Fruit fly (Drosophila melanogaster) whole organism, wandering third instar larva: ENCODE data around the gene kz.

Source experiments
- Abd-B ChIP-seq: fragments of >200 bp; optimal IDR thresholded peaks from 2 replicates; lab custom pipeline; 2017; ENCODE audit warnings: missing biosample characterization, missing genetic modification characterization
- CG32264 ChIP-seq: fragments of 200-800 bp; sonication (Bioruptor generic); optimal IDR thresholded peaks from 2 replicates; lab custom pipeline; 2016; ENCODE audit warnings: missing biosample characterization, missing genetic modification characterization
- Dif ChIP-seq: fragments of 200-275, 200-300 bp; sonication (Bioruptor generic); optimal IDR thresholded peaks from 2 replicates; lab custom pipeline; 2018; ENCODE audit warnings: missing biosample characterization, missing genetic modification characterization; ENCODE audit not compliant: partially characterized antibody
- GATAd ChIP-seq: sonication (Bioruptor generic); optimal IDR thresholded peaks from 2 replicates; lab custom pipeline; 2016; ENCODE audit warnings: missing biosample characterization, missing genetic modification characterization
- HLH106 ChIP-seq: fragments of 200-800 bp; optimal IDR thresholded peaks from 3 replicates; lab custom pipeline; 2019; ENCODE audit warnings: missing biosample characterization, mild to moderate bottlenecking, missing genetic modification characterization, moderate library complexity
- Hnf4 ChIP-seq: fragments of 200-800 bp; sonication (Bioruptor generic); optimal IDR thresholded peaks from 2 replicates; lab custom pipeline; 2016; ENCODE audit warnings: missing biosample characterization, mild to moderate bottlenecking, missing genetic modification characterization
- Hr83 ChIP-seq: fragments of 200-300 bp; sonication (Bioruptor generic); optimal IDR thresholded peaks from 2 replicates; lab custom pipeline; 2016; ENCODE audit warnings: missing biosample characterization, mild to moderate bottlenecking, missing genetic modification characterization, moderate library complexity; ENCODE audit not compliant: poor library complexity, severe bottlenecking
- Mio ChIP-seq: sonication (Bioruptor generic); optimal IDR thresholded peaks from 2 replicates; lab custom pipeline; 2016; ENCODE audit warnings: missing biosample characterization, missing genetic modification characterization
- Myc ChIP-seq: fragments of >200 bp; optimal IDR thresholded peaks from 2 replicates; lab custom pipeline; 2017
- N ChIP-seq: fragments of >200 bp; optimal IDR thresholded peaks from 2 replicates; lab custom pipeline; 2018; ENCODE audit warnings: missing biosample characterization, missing external identifiers, missing genetic modification characterization
- Rel ChIP-seq, 2 experiments: fragments of 200-800 bp; sonication (Bioruptor generic) in 1 of 2; optimal IDR thresholded peaks; 2 replicates in 1 of 2; 3 replicates in 1 of 2; lab custom pipeline; 2016 to 2019; ENCODE audit warnings: mild to moderate bottlenecking in 2 of 2, missing biosample characterization in 2 of 2, missing genetic modification characterization in 2 of 2, moderate library complexity in 1 of 2
- Vsx2 ChIP-seq: fragments of 200-300, 225-300 bp; sonication (Bioruptor generic); optimal IDR thresholded peaks from 2 replicates; lab custom pipeline; 2018; ENCODE audit warnings: missing biosample characterization, missing genetic modification characterization; ENCODE audit not compliant: partially characterized antibody
- br ChIP-seq: fragments of 200-800 bp; sonication (Bioruptor generic); optimal IDR thresholded peaks from 2 replicates; lab custom pipeline; 2016; ENCODE audit warnings: missing biosample characterization, missing genetic modification characterization
- dl ChIP-seq, 2 experiments: fragments of 175-275, 200-275 bp in 1 of 2; fragments of 200-275 bp in 1 of 2; sonication (Bioruptor generic); optimal IDR thresholded peaks; lab custom pipeline; 2018; ENCODE audit warnings: mild to moderate bottlenecking in 2 of 2, missing biosample characterization in 2 of 2, missing genetic modification characterization in 2 of 2, moderate library complexity in 2 of 2; ENCODE audit not compliant: partially characterized antibody in 2 of 2, insufficient read depth in 1 of 2
- dmrt93B ChIP-seq: fragments of 200-800 bp; sonication (Bioruptor generic); optimal IDR thresholded peaks from 2 replicates; lab custom pipeline; 2018; ENCODE audit warnings: missing biosample characterization, mild to moderate bottlenecking, missing genetic modification characterization
- dsf ChIP-seq: sonication (Bioruptor generic); optimal IDR thresholded peaks from 2 replicates; lab custom pipeline; 2016; ENCODE audit warnings: missing biosample characterization, missing genetic modification characterization, borderline replicate concordance
- fru ChIP-seq: fragments of 200-800 bp; sonication (Bioruptor generic); optimal IDR thresholded peaks from 3 replicates; lab custom pipeline; 2016; ENCODE audit warnings: missing biosample characterization, mild to moderate bottlenecking, missing genetic modification characterization
- h ChIP-seq: fragments of 200-800 bp; sonication (Bioruptor generic); optimal IDR thresholded peaks from 3 replicates; lab custom pipeline; 2016; ENCODE audit warnings: missing biosample characterization, mild to moderate bottlenecking, missing genetic modification characterization
- pan ChIP-seq: fragments of >200 bp; optimal IDR thresholded peaks from 2 replicates; lab custom pipeline; 2017
- woc ChIP-seq: sonication (Bioruptor generic); optimal IDR thresholded peaks from 2 replicates; lab custom pipeline; 2016; ENCODE audit warnings: missing biosample characterization, mild to moderate bottlenecking, missing genetic modification characterization

kz gene

DNA sequence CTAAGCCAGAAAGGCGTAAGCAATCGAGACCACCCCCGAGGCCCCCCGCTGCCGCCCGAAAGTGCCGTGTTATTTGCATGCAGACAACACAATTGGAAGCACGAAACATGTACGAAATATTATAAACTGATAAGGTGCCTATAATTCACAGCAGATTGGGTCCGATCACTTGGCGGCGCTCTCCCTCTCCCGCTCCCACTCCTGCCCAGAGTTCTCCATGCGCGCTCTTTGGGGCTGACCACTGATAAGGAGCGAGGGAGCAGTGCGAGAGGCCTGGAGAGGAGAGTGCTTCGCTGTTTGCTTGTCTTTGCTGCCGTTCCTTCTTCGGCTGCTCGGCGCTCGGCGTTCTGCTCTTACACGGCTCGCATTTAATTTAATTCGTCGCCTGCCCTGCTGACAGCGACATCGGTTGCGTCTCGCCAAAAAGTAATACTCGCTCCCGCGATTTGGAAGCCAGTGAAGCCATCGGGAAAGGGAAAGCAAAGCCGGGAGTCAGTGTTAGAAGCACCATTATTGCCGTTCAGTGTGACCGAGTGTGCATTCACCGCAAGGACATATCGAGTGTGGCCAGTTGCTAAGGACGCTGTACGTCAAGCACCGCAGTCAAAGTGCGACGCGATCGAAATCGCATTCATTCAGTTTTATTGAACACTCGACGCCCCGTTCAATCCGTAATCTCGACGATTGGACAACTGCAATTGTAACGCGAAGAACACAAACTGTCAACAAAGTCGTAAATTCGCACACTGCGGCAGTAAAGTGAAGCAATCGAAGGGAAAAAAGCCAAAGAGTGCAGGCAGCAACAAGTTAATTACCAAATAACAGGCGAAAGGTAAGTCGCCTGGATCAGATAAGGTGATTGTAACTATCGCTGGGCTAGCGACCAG, 47.4 kb downstream of the kz start:
- TF ChIP-seq Mio (GFP tag; lab: Kevin White, UChicago) (no peak), CG32264 (no peak), Abd-B (GFP tag; lab: Kevin White, UChicago) (no peak), Myc (lab: Kevin White, UChicago) (no peak), Hnf4 (GFP tag; lab: Kevin White, UChicago) (peak; percentile 41), dsf (GFP tag; lab: Kevin White, UChicago) (no peak), Dif (GFP tag; lab: Kevin White, UChicago) (peak; percentile 95), br (GFP tag; lab: Kevin White, UChicago) (peak; percentile 5), Rel (GFP tag; optimal IDR thresholded peaks at IDR 0.05; lab: Kevin White, UChicago) (peak; percentile 42), Rel (tag; optimal IDR thresholded peaks at IDR 0.05; lab: Kevin White, UChicago) (peak; percentile 70), Hr83 (GFP tag; lab: Kevin White, UChicago) (peak; percentile 47), dl (GFP tag; optimal IDR thresholded peaks at IDR 0.05; lab: Kevin White, UChicago; ENCODE audit: insufficient read depth in 1 of 2, partially characterized antibody in 2 of 2) (peak; percentile 85 to 94), Vsx2 (GFP tag; lab: Kevin White, UChicago) (peak; percentile 23), h (peak; percentile 69)

DNA sequence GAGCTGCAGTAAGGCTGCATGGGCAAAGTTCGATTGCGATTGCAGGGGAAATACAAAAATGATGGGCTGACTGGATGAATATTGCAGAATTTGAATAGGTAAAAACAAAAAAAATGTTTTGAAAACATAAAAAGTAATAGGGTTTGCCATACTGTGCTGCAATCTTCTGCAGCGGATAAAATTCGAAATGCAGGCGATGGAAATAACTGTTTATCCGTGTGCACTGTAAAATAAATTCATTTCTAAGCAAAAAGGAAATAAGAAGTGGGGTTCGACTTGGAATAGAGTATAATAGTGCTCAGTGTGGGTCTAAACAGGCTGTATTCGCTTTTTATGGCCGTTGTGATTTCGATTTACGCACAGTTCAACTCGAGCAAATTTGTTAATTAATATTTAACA, 48.0 kb downstream of the kz start, which contains the start of gene CG14053:
Gene CG14053 (minus strand): TSS at position 101 of the 399 bp plus-strand sequence.
- no peak for TF ChIP-seq pan (lab: Kevin White, UChicago)
- no peak for TF ChIP-seq Rel (GFP tag; optimal IDR thresholded peaks at IDR 0.05; lab: Kevin White, UChicago)
- peak; percentile 82 for TF ChIP-seq Rel (tag; optimal IDR thresholded peaks at IDR 0.05; lab: Kevin White, UChicago)

dm6 chrX:2193158-2193557, 48.7 kb downstream of the kz start:
- TF ChIP-seq Dif (GFP tag; lab: Kevin White, UChicago) (no peak), dmrt93B (GFP tag; lab: Kevin White, UChicago) (no peak), woc (GFP tag; lab: Kevin White, UChicago) (no peak), Hnf4 (GFP tag; lab: Kevin White, UChicago) (no peak)

DNA sequence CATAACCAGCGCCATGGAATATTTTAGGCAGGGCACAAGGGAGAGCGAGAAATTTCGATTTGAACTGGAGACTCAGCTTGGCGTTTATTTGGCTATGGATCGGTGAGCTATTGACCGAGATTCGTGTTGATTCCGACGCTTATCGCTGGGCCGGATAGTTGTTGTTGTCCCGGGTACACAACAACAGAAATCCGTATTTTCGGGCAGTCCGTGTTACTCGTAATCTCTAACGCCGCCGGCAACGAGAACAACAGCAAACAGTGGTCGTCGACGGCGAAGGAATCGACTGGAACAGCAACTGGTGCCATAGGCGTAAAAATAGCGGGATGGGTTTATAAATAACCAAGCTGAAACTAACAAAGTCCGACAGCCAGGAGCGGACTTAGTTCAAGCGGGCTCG, 49.9 kb downstream of the kz start:
- TF ChIP-seq HLH106 (tag; lab: Kevin White, UChicago) (no peak), N (GFP tag; lab: Kevin White, UChicago) (no peak), fru (GFP tag; lab: Kevin White, UChicago) (no peak)

dm6 chrX:2188888-2189287, 52.9 kb downstream of the kz start, which contains the start of gene Mct1:
Mct1 (plus strand) TSS chrX:2189188.
- TF ChIP-seq GATAd (GFP tag; lab: Kevin White, UChicago) = no peak
- TF ChIP-seq, all 38 proteins: peak for 0
